Fruit fly (Drosophila melanogaster) whole organism: ENCODE measurements around the gene CG10508.

Source experiments
- CG8478 ChIP-seq: fragments of >200 bp; optimal IDR thresholded peaks from 2 replicates; lab custom pipeline; 2018; ENCODE audit warnings: inconsistent platforms
- Dll ChIP-seq: fragments of >200 bp; optimal IDR thresholded peaks from 2 replicates; lab custom pipeline; 2017
- pan ChIP-seq: fragments of >200 bp; optimal IDR thresholded peaks from 2 replicates; lab custom pipeline; 2017
- psq ChIP-seq: fragments of >200 bp; optimal IDR thresholded peaks from 2 replicates; lab custom pipeline; 2017
- usp ChIP-seq: fragments of >200 bp; optimal IDR thresholded peaks from 2 replicates; lab custom pipeline; 2017; ENCODE audit warnings: missing biosample characterization, missing genetic modification characterization, mixed read lengths

dm6 chr3L:21174962-21175361 lies 35.1 kb upstream of the CG10508 start:
- TF ChIP-seq CG8478, result no peak
- no peak for TF ChIP-seq pan
- no peak for TF ChIP-seq psq (lab: Kevin White, UChicago)
- TF ChIP-seq Dll (lab: Kevin White, UChicago), result no peak
- no peak for TF ChIP-seq usp (GFP tag; lab: Kevin White, UChicago)
